Fruit fly (Drosophila melanogaster): ENCODE measurements around the gene CG17134.

The CG17134 gene

DNA sequence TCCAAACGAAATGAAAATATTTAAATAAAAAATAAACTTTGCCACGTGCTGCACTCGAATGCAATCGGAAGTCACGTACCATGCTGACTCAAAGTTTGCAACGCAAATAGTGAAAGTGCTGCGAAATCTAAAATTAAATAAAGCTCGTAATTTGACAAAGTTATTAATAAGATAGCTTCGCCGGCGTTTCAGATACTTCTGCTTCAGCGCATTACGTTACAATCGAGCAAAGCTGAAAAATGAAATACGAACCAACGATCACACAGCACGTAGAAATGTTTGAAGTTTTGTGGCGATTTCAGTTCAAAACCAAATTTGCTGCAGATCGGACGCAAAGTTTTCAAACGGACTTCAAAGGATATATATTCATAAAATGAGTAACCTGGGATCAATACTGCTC lies 49.4 kb downstream of the CG17134 start, which contains the start of gene CG12517:
Gene CG12517, plus strand, starts transcription at position 301 of the 400 bp plus-strand sequence.
- TF ChIP-seq ttk (optimal IDR thresholded peaks at IDR 0.05) (no peak), h (optimal IDR thresholded peaks at IDR 0.05) (no peak), insv (optimal IDR thresholded peaks at IDR 0.05) (no peak), Myc (optimal IDR thresholded peaks at IDR 0.05) (no peak), psq (optimal IDR thresholded peaks at IDR 0.05) (no peak), Sin3A (optimal IDR thresholded peaks at IDR 0.05) (no peak)
